Fruit fly (Drosophila melanogaster) whole organism, pupa: ENCODE measurements around the gene CG12581.

ENCODE experiments used
- CG10348 ChIP-seq: fragments of 200-800 bp; sonication (Bioruptor generic); IDR thresholded peaks from 2 replicates; pipeline ENCODE4 v1.3.6; 2022; ENCODE audit warnings: missing biosample characterization, missing genetic modification characterization
- EcR ChIP-seq: fragments of 200-800 bp; sonication (Bioruptor generic); optimal IDR thresholded peaks from 3 replicates; lab custom pipeline; 2019; ENCODE audit warnings: missing biosample characterization, missing genetic modification characterization, mild to moderate bottlenecking, moderate library complexity, missing genetic modification reagents
- Pif1A ChIP-seq: fragments of 200-800 bp; sonication (Bioruptor generic); optimal IDR thresholded peaks from 3 replicates; lab custom pipeline; 2016; ENCODE audit warnings: missing biosample characterization, missing genetic modification characterization
- gl ChIP-seq: fragments of 200-800 bp; sonication (Bioruptor generic); optimal IDR thresholded peaks from 2 replicates; lab custom pipeline; 2018; ENCODE audit warnings: missing biosample characterization, mild to moderate bottlenecking, missing genetic modification characterization

dm6 chr3R:4233018-4233385, 58.6 kb downstream of the CG12581 start, which contains the start of gene abs:
- TF ChIP-seq gl (tag; lab: Kevin White, UChicago) (no peak), CG10348 (GFP tag; lab: Robert Waterston, UW) (no peak), Pif1A (GFP tag; lab: Kevin White, UChicago) (no peak), EcR (GFP tag; lab: Kevin White, UChicago) (no peak)
